Worm (Caenorhabditis elegans) whole organism, mixed stage, embryonic: ENCODE results near the gene C18D11.6.

Experiments
- ceh-43 ChIP-seq: fragments of 200-800 bp; sonication (Bioruptor generic); optimal IDR thresholded peaks from 2 replicates; lab custom pipeline; 2018; ENCODE audit warnings: mild to moderate bottlenecking, missing genetic modification characterization, moderate library complexity, missing compliant biosample characterization
- lin-13 ChIP-seq: fragments of 150-350 bp; optimal IDR thresholded peaks from 2 replicates; lab custom pipeline; 2014; ENCODE audit warnings: missing biosample characterization, missing genetic modification characterization
- mep-1 ChIP-seq: fragments of 150-350 bp; optimal IDR thresholded peaks from 2 replicates; lab custom pipeline; 2017; ENCODE audit warnings: missing biosample characterization, missing genetic modification reagents, missing genetic modification characterization, inconsistent platforms
- nhr-237 ChIP-seq: fragments of 150-350 bp; optimal IDR thresholded peaks from 2 replicates; lab custom pipeline; 2014; ENCODE audit warnings: missing biosample characterization, missing genetic modification characterization
- sptf-1 ChIP-seq: sonication (generic microtip); optimal IDR thresholded peaks from 2 replicates; lab custom pipeline; 2017; ENCODE audit warnings: mild to moderate bottlenecking, missing genetic modification characterization, moderate library complexity, missing compliant biosample characterization
- unc-39 ChIP-seq: fragments of 150-350 bp; optimal IDR thresholded peaks from 2 replicates; lab custom pipeline; 2014; ENCODE audit warnings: missing biosample characterization, missing genetic modification characterization
- ztf-11 ChIP-seq: fragments of 150-350 bp; optimal IDR thresholded peaks from 2 replicates; lab custom pipeline; 2014; ENCODE audit warnings: missing biosample characterization, missing genetic modification characterization

DNA sequence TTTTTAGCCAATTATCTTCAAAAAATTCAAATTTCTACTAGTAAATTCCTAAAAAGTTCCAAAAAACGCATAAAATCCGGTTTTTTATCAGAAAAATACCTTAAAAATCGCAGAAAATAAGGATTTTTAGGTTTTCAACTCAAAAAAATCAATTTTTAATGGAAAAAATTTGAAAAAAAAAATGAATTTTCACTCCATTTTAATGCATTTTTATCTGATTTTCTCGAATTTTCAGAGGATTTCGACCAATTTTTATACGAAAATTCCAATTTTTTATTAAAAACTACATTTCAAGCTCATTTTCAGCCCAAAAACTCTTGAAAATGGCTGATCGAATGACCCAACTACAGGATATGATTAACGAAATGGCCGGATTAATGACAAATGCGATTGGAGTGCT, 33.0 kb upstream of the C18D11.6 start, which contains the start of gene mdt-21:
- TF ChIP-seq sptf-1 (tag; lab: Kevin White, UChicago) (no peak), unc-39 (no peak), lin-13 (tag; lab: Kevin White, UChicago) (no peak), mep-1 (tag; lab: Kevin White, UChicago) (no peak), nhr-237 (no peak), ztf-11 (tag; lab: Kevin White, UChicago) (no peak), ceh-43 (GFP tag; lab: Kevin White, UChicago) (no peak)
